Worm (Caenorhabditis elegans): ENCODE data around the gene pqn-91.
"Not testable (repeated sequence)": the region's sequence is repeated elsewhere in the genome, so short reads cannot be mapped to it uniquely, and the experiment has no call there.

DNA sequence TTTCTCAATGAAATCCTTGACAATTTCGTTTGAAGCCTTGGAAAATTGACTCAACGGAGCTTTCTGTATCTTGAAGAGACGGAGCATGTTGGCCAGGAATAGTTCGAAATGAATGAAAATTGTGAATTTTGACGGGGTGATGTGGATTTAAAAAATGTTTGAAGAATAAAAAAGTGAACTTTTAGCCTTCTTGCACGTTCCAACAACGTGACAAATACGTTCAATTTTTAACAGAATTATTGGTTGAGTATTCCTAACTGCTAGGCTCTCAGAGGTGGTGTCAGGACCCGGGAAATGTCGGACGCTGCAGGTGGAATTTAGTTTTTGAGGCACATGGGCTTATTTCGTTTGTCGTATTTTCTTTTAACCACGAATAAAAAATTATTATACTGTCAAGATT, 19.9 kb downstream of the pqn-91 start, which contains the start of gene Y73F8A.12:
- not testable (repeated sequence) for TF ChIP-seq ama-1 (optimal IDR thresholded peaks at IDR 0.05); ama-1 (GFP tag; optimal IDR thresholded peaks at IDR 0.05); ceh-91 (GFP tag; IDR thresholded peaks at IDR 0.05); repo-1 (tag; optimal IDR thresholded peaks at IDR 0.05); dpff-1 (tag; optimal IDR thresholded peaks at IDR 0.05); lsl-1 (GFP tag; optimal IDR thresholded peaks at IDR 0.05)
